Fruit fly (Drosophila melanogaster): ENCODE data around the gene x16.

x16 gene

dm6 chr2L:6939698-6940097 lies 19.7 kb upstream of the x16 start (continued):
- TF ChIP-seq kni (GFP tag; optimal IDR thresholded peaks at IDR 0.05) (no peak), CG13123 (GFP tag; optimal IDR thresholded peaks at IDR 0.05) (no peak), CG34422 (GFP tag; IDR thresholded peaks at IDR 0.05) (no peak), CG5180 (GFP tag; optimal IDR thresholded peaks at IDR 0.05) (no peak), Trl (optimal IDR thresholded peaks at IDR 0.05) (peak in 1 of 2 experiments; percentile 35), Trl (GFP tag; optimal IDR thresholded peaks at IDR 0.05) (no peak), repo (GFP tag; optimal IDR thresholded peaks at IDR 0.05) (no peak), klu (GFP tag; IDR thresholded peaks at IDR 0.05) (no peak), Hmr (GFP tag; optimal IDR thresholded peaks at IDR 0.05) (no peak), CG11723 (GFP tag; optimal IDR thresholded peaks at IDR 0.05) (no peak), aop (GFP tag; IDR thresholded peaks at IDR 0.05) (no peak), tx (GFP tag; optimal IDR thresholded peaks at IDR 0.05) (no peak), CG7271 (tag; optimal IDR thresholded peaks at IDR 0.05) (no peak), CG18764 (GFP tag; optimal IDR thresholded peaks at IDR 0.05) (no peak), nau (GFP tag; optimal IDR thresholded peaks at IDR 0.05) (no peak), CG17912 (GFP tag; optimal IDR thresholded peaks at IDR 0.05) (no peak), CG31224 (GFP tag; IDR thresholded peaks at IDR 0.05) (no peak), Poxn (GFP tag; IDR thresholded peaks at IDR 0.05) (no peak), chm (GFP tag; IDR thresholded peaks at IDR 0.05) (0 out of 2 replicates have a peak, but pooled peaks have one; percentile 44), cato (GFP tag; optimal IDR thresholded peaks at IDR 0.05; ENCODE audit: borderline replicate concordance) (no peak), Ada2b (GFP tag; IDR thresholded peaks at IDR 0.05) (no peak), zfh2 (GFP tag; optimal IDR thresholded peaks at IDR 0.05) (no peak), Abd-B (GFP tag; optimal IDR thresholded peaks at IDR 0.05) (no peak), CG12769 (tag; optimal IDR thresholded peaks at IDR 0.05) (no peak), Mes4 (GFP tag; optimal IDR thresholded peaks at IDR 0.05) (no peak), pita (GFP tag; optimal IDR thresholded peaks at IDR 0.05) (no peak), CG10321 (GFP tag; IDR thresholded peaks at IDR 0.05) (peak; percentile 88), tna (GFP tag; IDR thresholded peaks at IDR 0.05; ENCODE audit: partially characterized antibody) (no peak), nerfin-2 (GFP tag; IDR thresholded peaks at IDR 0.05; ENCODE audit: partially characterized antibody) (no peak), Sry-β (GFP tag; optimal IDR thresholded peaks at IDR 0.05) (peak; percentile 50), Sox102F (GFP tag; optimal IDR thresholded peaks at IDR 0.05) (no peak), cg (GFP tag; optimal IDR thresholded peaks at IDR 0.05) (peak; percentile 39), CG16779 (GFP tag; IDR thresholded peaks at IDR 0.05) (no peak), CG11696 (GFP tag; IDR thresholded peaks at IDR 0.05) (no peak), Bdp1 (GFP tag; optimal IDR thresholded peaks at IDR 0.05) (no peak), Nf-YC (tag; optimal IDR thresholded peaks at IDR 0.05) (no peak), CG10274 (GFP tag; optimal IDR thresholded peaks at IDR 0.05) (no peak), sens-2 (GFP tag; IDR thresholded peaks at IDR 0.05) (no peak), ssp (GFP tag; IDR thresholded peaks at IDR 0.05) (no peak), hth (optimal IDR thresholded peaks at IDR 0.05) (no peak), vvl (GFP tag; IDR thresholded peaks at IDR 0.05) (peak; percentile 18; the same call in 1 of the 2 replicates), CG12155 (GFP tag; optimal IDR thresholded peaks at IDR 0.05) (no peak), Sry-δ (GFP tag; optimal IDR thresholded peaks at IDR 0.05) (peak; percentile 51), CG1832 (GFP tag; optimal IDR thresholded peaks at IDR 0.05) (peak; percentile 76), CG3726 (GFP tag; IDR thresholded peaks at IDR 0.05) (no peak), abd-A (tag; optimal IDR thresholded peaks at IDR 0.05) (no peak), CG10209 (GFP tag; optimal IDR thresholded peaks at IDR 0.05) (no peak), Deaf1 (tag; optimal IDR thresholded peaks at IDR 0.05) (no peak), az2 (GFP tag; optimal IDR thresholded peaks at IDR 0.05) (no peak), danr (GFP tag; IDR thresholded peaks at IDR 0.05) (no peak)

Data from whole organism, embryonic.